Fruit fly (Drosophila melanogaster): ENCODE data around the gene CG7156.
A peak's percentile ranks its signal among the peaks of the same experiment; 100 is the strongest.

The CG7156 gene

DNA sequence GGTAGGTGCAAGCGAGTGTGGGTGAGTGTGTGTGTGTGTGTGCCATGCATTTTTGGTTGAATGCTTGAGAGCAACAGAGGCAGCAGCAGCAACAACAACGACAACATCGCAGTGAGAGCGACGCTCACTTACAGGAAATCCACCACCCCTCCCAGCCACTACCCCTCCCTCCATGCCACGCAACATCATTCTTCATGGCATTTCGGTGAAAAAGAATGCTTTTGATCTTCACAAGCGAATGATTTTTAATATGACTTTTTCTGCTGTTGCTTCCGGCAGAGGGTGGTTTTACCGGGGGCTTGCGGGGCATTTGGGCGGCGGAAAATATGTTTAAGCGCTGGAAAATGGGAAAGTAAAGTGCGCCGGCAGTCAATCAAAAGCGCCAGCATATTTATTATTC is 19.6 kb upstream of the CG7156 start:
- TF ChIP-seq CTCF (optimal IDR thresholded peaks at IDR 0.05) (no peak), CG8478 (optimal IDR thresholded peaks at IDR 0.05) (no peak)

- no peak for TF ChIP-seq CTCF (optimal IDR thresholded peaks at IDR 0.05)
- no peak for TF ChIP-seq CG8478 (optimal IDR thresholded peaks at IDR 0.05)
These were observed 18.1 kb upstream of the CG7156 start for dm6 chr3R:18260016-18260415.

- TF ChIP-seq CTCF (optimal IDR thresholded peaks at IDR 0.05) (peak; percentile 1 to 28), CG8478 (optimal IDR thresholded peaks at IDR 0.05) (no peak)
These were observed 13.3 kb upstream of the CG7156 start, which contains the start of the genes Ada2a, Polr2D, Tgs1 and moi for dm6 chr3R:18255281-18255680. Gene Ada2a (minus strand): TSS chr3R:18255487. Gene Polr2D (minus strand): TSS chr3R:18255487. Gene Tgs1 (plus strand): TSS chr3R:18255530. Gene moi (plus strand): TSS chr3R:18255530.

- TF ChIP-seq CG8478 (optimal IDR thresholded peaks at IDR 0.05) (no peak), CTCF (optimal IDR thresholded peaks at IDR 0.05) (peak in 1 of 2 experiments; percentile 8)
These were observed 10.6 kb upstream of the CG7156 start, which contains the start of gene CG12320 for dm6 chr3R:18252578-18252977. Gene CG12320 (minus strand): TSS chr3R:18252734.

DNA sequence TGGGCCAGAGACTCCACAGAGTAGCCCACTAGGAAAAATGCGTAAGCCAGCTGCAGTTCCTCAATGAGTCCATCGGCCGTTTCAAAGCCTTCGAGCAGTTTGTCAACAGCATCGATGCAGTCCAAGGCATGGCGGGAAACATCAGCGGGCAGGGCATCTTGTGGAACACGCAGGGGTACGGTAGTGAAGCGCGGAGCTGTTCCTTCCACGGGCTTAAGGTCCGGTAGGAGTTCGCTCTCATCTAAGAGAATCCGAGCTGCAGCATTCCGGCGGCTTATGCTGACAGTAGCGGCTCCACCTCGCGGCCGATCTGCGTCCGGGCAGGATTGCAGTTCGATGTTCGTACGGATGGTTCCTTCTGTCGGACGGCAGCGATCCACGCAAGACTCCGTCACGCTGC is 9.9 kb upstream of the CG7156 start:
- TF ChIP-seq CG8478 (optimal IDR thresholded peaks at IDR 0.05) (no peak), CTCF (optimal IDR thresholded peaks at IDR 0.05) (no peak)

DNA sequence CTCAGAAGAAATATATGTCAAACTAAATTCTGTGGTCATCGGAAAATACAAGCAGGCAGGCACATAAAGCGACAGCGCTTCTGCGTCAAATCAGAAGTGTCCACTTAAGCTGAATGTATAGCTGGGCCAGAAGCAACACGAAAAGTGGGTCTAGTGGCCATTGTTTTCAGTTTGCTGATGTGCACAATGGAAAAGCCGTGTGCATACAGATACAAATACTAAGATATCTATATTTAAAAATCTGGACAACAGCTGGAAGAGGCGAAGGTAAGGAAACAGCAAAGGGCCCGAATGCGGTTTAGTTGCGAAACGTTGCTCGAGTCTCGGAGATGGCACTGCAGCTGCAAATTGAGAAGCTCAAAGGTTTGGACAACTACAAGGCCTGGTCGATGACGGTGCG is 8.9 kb upstream of the CG7156 start, which contains the start of gene CG18598:
Gene CG18598 (plus strand): TSS at position 301 of the 400 bp plus-strand sequence.
- TF ChIP-seq CTCF (optimal IDR thresholded peaks at IDR 0.05) (no peak), CG8478 (optimal IDR thresholded peaks at IDR 0.05) (no peak)

DNA sequence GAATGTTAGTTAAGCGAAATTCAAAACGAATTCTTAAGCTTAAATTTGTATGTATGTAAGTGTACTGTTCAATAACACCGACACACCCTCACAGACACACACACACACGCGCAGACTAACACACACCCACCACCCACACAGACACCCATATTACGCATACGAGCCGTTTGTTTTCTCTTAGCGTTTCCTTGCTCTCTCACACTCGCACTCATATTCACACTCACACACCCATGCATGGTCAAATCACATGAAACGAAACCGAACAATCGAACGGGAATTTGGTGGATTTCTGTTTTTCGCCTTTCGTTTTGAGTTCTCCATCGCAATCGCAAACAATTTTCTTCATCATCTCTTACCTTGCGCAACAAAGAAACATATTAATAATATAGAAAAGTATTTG is 7.3 kb upstream of the CG7156 start:
- TF ChIP-seq CG8478 (optimal IDR thresholded peaks at IDR 0.05): no peak
- no peak for TF ChIP-seq CTCF (optimal IDR thresholded peaks at IDR 0.05)

DNA sequence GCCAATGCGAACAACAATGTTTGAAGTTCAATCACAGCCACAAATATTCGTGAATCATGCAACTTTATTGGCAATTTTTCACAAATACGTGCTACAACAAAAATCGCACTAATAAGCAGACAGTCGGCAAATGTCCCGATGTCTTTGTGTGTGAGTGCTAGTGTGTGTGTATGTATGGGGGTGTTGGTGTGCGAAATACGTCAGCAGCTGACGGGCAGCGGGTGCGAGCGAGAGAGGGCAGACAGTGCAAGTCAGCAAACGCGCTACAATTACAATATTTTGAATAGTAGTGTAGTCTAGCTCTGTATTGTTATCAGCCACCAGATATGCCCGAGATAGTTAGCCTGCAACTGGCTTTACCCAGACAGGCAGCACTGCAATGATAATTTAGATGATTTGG is 4.1 kb upstream of the CG7156 start:
- TF ChIP-seq CTCF (optimal IDR thresholded peaks at IDR 0.05) (no peak), CG8478 (optimal IDR thresholded peaks at IDR 0.05) (no peak)

DNA sequence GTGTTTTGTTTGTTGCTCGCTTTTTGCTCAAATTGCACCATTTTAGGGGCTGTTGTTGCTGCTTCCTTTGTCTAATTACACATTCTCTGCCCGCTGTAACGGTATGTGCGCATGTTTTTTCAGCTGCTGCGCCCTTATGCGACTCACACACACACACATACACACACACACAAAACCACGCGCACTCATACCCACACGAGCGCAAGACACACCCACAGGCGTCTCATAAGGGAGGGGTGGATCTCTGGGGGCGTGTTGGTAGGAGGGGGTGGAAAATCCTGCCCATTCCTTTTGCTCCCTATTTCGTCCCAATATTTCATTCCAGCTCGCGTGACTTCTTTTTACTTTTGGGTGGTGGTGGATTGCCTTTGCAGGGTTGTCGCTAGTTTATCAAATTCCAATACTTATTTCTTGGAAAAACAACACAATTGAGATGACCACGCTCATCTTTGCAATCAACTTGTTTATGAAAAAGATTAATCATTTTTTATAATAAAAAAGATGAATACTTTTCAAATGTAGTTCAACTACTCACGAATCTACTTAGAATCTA is 3.2 kb upstream of the CG7156 start:
- TF ChIP-seq CG8478 (optimal IDR thresholded peaks at IDR 0.05): no peak
- no peak for TF ChIP-seq CTCF (optimal IDR thresholded peaks at IDR 0.05)

dm6 chr3R:18244171-18245043 is 2.4 kb upstream of the CG7156 start:
- TF ChIP-seq CTCF (optimal IDR thresholded peaks at IDR 0.05) (no peak), CG8478 (optimal IDR thresholded peaks at IDR 0.05) (peak; percentile 33)

DNA sequence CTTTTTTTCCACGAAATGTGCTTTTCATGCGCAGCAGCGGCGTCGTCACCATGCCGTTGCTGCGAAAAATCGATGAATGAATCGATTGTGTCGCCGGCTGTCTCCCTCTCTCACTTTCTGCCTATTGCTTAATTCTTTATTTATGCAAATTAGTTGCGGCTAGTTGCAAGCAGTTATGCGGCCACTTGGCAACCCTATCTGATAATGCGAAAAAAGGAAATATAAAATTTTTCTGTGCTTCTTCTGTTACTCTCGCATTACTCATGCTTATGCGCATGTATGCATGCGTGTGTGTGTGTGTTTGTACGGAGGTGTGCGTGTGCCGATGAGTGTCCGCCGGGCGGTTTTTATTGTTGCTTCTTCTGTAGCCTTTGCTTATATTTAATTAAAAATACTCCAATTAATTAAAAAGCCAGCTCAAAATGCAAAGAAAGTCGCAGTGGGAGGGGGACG is 1.8 kb upstream of the CG7156 start:
- no peak for TF ChIP-seq CG8478 (optimal IDR thresholded peaks at IDR 0.05)
- TF ChIP-seq CTCF (optimal IDR thresholded peaks at IDR 0.05): no peak

DNA sequence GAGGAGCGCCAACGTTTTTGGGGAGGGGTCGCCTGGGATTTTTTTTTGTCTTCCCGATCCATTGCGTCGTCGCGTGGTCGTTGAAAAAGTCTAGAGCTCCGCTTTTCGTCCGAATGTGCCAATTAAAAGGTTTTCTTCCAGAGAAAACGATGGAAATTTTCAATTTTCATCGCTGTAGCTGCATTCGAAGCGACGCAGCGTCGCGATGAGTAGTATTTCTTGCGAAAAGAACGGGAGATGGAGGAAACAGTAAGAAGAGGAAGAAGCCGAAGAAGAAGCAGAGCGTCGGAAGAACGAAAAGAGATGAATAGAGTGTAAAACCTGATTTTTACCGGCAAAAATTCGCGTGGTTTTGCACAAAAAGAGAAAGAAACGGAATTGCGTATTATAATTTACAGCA is 1.0 kb upstream of the CG7156 start:
- TF ChIP-seq CTCF (optimal IDR thresholded peaks at IDR 0.05) (no peak), CG8478 (optimal IDR thresholded peaks at IDR 0.05) (no peak)

DNA sequence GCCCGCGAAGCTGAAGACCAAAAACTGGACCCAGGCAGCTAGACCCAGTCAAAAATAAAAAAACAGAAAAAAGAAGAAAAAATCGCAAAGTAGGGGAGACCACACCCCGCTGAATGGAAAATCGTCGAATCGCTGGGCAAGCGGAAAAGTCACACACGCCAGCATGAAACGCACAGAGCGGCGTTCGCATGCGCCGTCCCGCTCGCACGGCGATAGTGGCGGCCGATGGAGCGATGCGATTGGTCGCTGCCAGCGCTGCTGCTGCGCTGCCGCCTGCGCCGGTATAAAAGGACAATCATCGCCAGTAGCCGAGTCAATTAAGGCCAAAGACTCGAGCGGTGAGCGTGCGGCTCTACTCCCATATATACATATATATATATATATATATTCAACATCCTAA is 6.1 kb downstream of the CG7156 start, which contains the start of gene repo:
Gene repo (plus strand): TSS at position 314 of the 400 bp plus-strand sequence.
- TF ChIP-seq CG8478 (optimal IDR thresholded peaks at IDR 0.05) (no peak), CTCF (optimal IDR thresholded peaks at IDR 0.05) (no peak)

dm6 chr3R:18234699-18235257 is 7.2 kb downstream of the CG7156 start:
- TF ChIP-seq CG8478 (optimal IDR thresholded peaks at IDR 0.05) (no peak), CTCF (optimal IDR thresholded peaks at IDR 0.05) (no peak)

- TF ChIP-seq CTCF (optimal IDR thresholded peaks at IDR 0.05): no peak
- TF ChIP-seq CG8478 (optimal IDR thresholded peaks at IDR 0.05): no peak
These were observed 9.8 kb downstream of the CG7156 start for dm6 chr3R:18232187-18232586.
